Fruit fly (Drosophila melanogaster): ENCODE results near the gene CG10214.

- TF ChIP-seq psq (optimal IDR thresholded peaks at IDR 0.05) = no peak
- TF ChIP-seq ttk (optimal IDR thresholded peaks at IDR 0.05) = no peak
- TF ChIP-seq insv (optimal IDR thresholded peaks at IDR 0.05) = no peak
- no peak for TF ChIP-seq Myc (optimal IDR thresholded peaks at IDR 0.05)
These were observed 48.9 kb downstream of the CG10214 start, which contains the start of gene nau for dm6 chr3R:23718297-23718941.

Data from Kc167 (cell line).